Fruit fly (Drosophila melanogaster) whole organism, prepupa: ENCODE measurements around the gene CG5969.

Experiments used
- Blimp-1 ChIP-seq: fragments of 200-800 bp; sonication (Bioruptor generic); optimal IDR thresholded peaks from 3 replicates; lab custom pipeline; 2017; ENCODE audit warnings: missing biosample characterization, missing genetic modification characterization, mild to moderate bottlenecking, moderate library complexity, missing genetic modification reagents
- CG10669 ChIP-seq: fragments of 200-800 bp; sonication (Bioruptor generic); optimal IDR thresholded peaks from 3 replicates; lab custom pipeline; 2018; ENCODE audit warnings: missing biosample characterization, mild to moderate bottlenecking, missing genetic modification characterization, moderate library complexity
- CG11294 ChIP-seq: fragments of 200-800 bp; sonication (Bioruptor generic); IDR thresholded peaks from 2 replicates; pipeline ENCODE4 v1.3.6; 2022; ENCODE audit warnings: missing biosample characterization, missing genetic modification characterization
- CG11762 ChIP-seq: fragments of 200-800 bp; sonication (Bioruptor generic); optimal IDR thresholded peaks from 3 replicates; lab custom pipeline; 2016; ENCODE audit warnings: missing biosample characterization, missing genetic modification characterization; ENCODE audit not compliant: insufficient read depth
- CG11902 ChIP-seq: fragments of 200-800 bp; sonication (Bioruptor generic); optimal IDR thresholded peaks from 3 replicates; lab custom pipeline; 2016; ENCODE audit warnings: missing biosample characterization, missing genetic modification characterization
- CG15336 ChIP-seq: fragments of 200-800 bp; sonication (Bioruptor generic); IDR thresholded peaks from 2 replicates; pipeline ENCODE4 v1.3.6; 2022; ENCODE audit warnings: missing biosample characterization, missing genetic modification characterization
- CG1621 ChIP-seq: fragments of 200-800 bp; sonication (Bioruptor generic); optimal IDR thresholded peaks from 3 replicates; lab custom pipeline; 2018; ENCODE audit warnings: missing biosample characterization, mild to moderate bottlenecking, missing genetic modification characterization
- CG16779 ChIP-seq: fragments of 200-800 bp; sonication (Bioruptor generic); optimal IDR thresholded peaks from 3 replicates; lab custom pipeline; 2017; ENCODE audit warnings: missing biosample characterization, mild to moderate bottlenecking, missing genetic modification characterization
- CG31627 ChIP-seq: fragments of 200-800 bp; sonication (Bioruptor generic); optimal IDR thresholded peaks from 3 replicates; lab custom pipeline; 2016; ENCODE audit warnings: missing biosample characterization, missing genetic modification characterization
- CG32006 ChIP-seq: fragments of 200-800 bp; sonication (Bioruptor generic); optimal IDR thresholded peaks from 3 replicates; lab custom pipeline; 2017; ENCODE audit warnings: missing biosample characterization, mild to moderate bottlenecking, missing genetic modification characterization
- CG3919 ChIP-seq: fragments of 200-800 bp; sonication (Bioruptor generic); optimal IDR thresholded peaks from 3 replicates; lab custom pipeline; 2016; ENCODE audit warnings: missing biosample characterization, missing genetic modification characterization
- CG4318 ChIP-seq: fragments of 200-800 bp; sonication (Bioruptor generic); optimal IDR thresholded peaks from 3 replicates; lab custom pipeline; 2017; ENCODE audit warnings: missing biosample characterization, mild to moderate bottlenecking, missing genetic modification characterization
- CG6276 ChIP-seq: fragments of 200-800 bp; sonication (Bioruptor generic); optimal IDR thresholded peaks from 2 replicates; lab custom pipeline; 2017; ENCODE audit warnings: missing biosample characterization, mild to moderate bottlenecking, missing genetic modification characterization
- CG6792 ChIP-seq: fragments of 200-800 bp; sonication (Bioruptor generic); optimal IDR thresholded peaks from 3 replicates; lab custom pipeline; 2016; ENCODE audit warnings: missing biosample characterization, missing genetic modification characterization
- CG6808 ChIP-seq: fragments of 200-800 bp; sonication (Bioruptor generic); optimal IDR thresholded peaks from 3 replicates; lab custom pipeline; 2017; ENCODE audit warnings: missing biosample characterization, missing genetic modification characterization, mild to moderate bottlenecking, moderate library complexity, missing genetic modification reagents
- CG6854 ChIP-seq: fragments of 200-800 bp; sonication (Bioruptor generic); optimal IDR thresholded peaks from 2 replicates; lab custom pipeline; 2017; ENCODE audit warnings: missing biosample characterization, mild to moderate bottlenecking, missing genetic modification characterization
- CG8119 ChIP-seq: fragments of 200-800 bp; sonication (Bioruptor generic); IDR thresholded peaks from 3 replicates; pipeline ENCODE4 v1.3.6; 2022; ENCODE audit warnings: missing biosample characterization, missing genetic modification characterization
- CG8319 ChIP-seq: fragments of 200-800 bp; sonication (Bioruptor generic); optimal IDR thresholded peaks from 3 replicates; lab custom pipeline; 2016; ENCODE audit warnings: missing biosample characterization, missing genetic modification characterization
- CG8632 ChIP-seq: fragments of 200-800 bp; sonication (Bioruptor generic); optimal IDR thresholded peaks from 3 replicates; lab custom pipeline; 2016; ENCODE audit warnings: missing biosample characterization, missing genetic modification characterization
- CG9139 ChIP-seq: fragments of 200-800 bp; sonication (Bioruptor generic); optimal IDR thresholded peaks from 3 replicates; lab custom pipeline; 2017; ENCODE audit warnings: missing biosample characterization, mild to moderate bottlenecking, missing genetic modification characterization
- Eip75B ChIP-seq: fragments of 200-800 bp; sonication (Bioruptor generic); optimal IDR thresholded peaks from 3 replicates; lab custom pipeline; 2016; ENCODE audit warnings: missing biosample characterization, missing genetic modification characterization
- Eip78C ChIP-seq: fragments of 200-800 bp; sonication (Bioruptor generic); peaks from one replicate; lab custom pipeline; 2016; ENCODE audit warnings: missing biosample characterization, missing genetic modification characterization
- Eip93F ChIP-seq: fragments of 200-800 bp; sonication (Bioruptor generic); optimal IDR thresholded peaks from 2 replicates; lab custom pipeline; 2016; ENCODE audit warnings: missing biosample characterization, mild to moderate bottlenecking, missing genetic modification characterization
- Ets21C ChIP-seq: fragments of 200-800 bp; sonication (Bioruptor generic); optimal IDR thresholded peaks from 3 replicates; lab custom pipeline; 2016; ENCODE audit warnings: missing biosample characterization, missing genetic modification characterization
- Ets96B ChIP-seq: fragments of 200-800 bp; optimal IDR thresholded peaks from 2 replicates; lab custom pipeline; 2019; ENCODE audit warnings: missing biosample characterization, mild to moderate bottlenecking, missing genetic modification characterization, moderate library complexity
- Gug ChIP-seq: fragments of 200-800 bp; sonication (Bioruptor generic); IDR thresholded peaks from 2 replicates; pipeline ENCODE4 v1.3.6; 2022; ENCODE audit warnings: missing biosample characterization, missing genetic modification characterization
- Hr38 ChIP-seq: sonication (Bioruptor generic); optimal IDR thresholded peaks from 2 replicates; lab custom pipeline; 2016; ENCODE audit warnings: missing biosample characterization, missing genetic modification characterization
- Hr39 ChIP-seq: fragments of 200-800 bp; sonication (Bioruptor generic); optimal IDR thresholded peaks from 2 replicates; lab custom pipeline; 2016; ENCODE audit warnings: missing biosample characterization, missing genetic modification characterization
- Hr4 ChIP-seq: fragments of 200-800 bp; sonication (Bioruptor generic); optimal IDR thresholded peaks from 3 replicates; lab custom pipeline; 2016; ENCODE audit warnings: missing biosample characterization, missing genetic modification characterization
- Lpt ChIP-seq: fragments of 200-800 bp; sonication (Bioruptor generic); optimal IDR thresholded peaks from 3 replicates; lab custom pipeline; 2016; ENCODE audit warnings: missing biosample characterization, missing genetic modification characterization
- Met ChIP-seq: fragments of 200-800 bp; sonication (Bioruptor generic); optimal IDR thresholded peaks from 3 replicates; lab custom pipeline; 2016; ENCODE audit warnings: missing biosample characterization, missing genetic modification characterization
- OdsH ChIP-seq: fragments of 200-800 bp; sonication (Bioruptor generic); optimal IDR thresholded peaks from 3 replicates; lab custom pipeline; 2016; ENCODE audit warnings: missing biosample characterization, missing genetic modification characterization
- Smox ChIP-seq: fragments of 200-800 bp; sonication (Bioruptor generic); optimal IDR thresholded peaks from 3 replicates; lab custom pipeline; 2016; ENCODE audit warnings: missing biosample characterization, missing genetic modification characterization
- Sox102F ChIP-seq: fragments of 200-800 bp; sonication (Bioruptor generic); optimal IDR thresholded peaks from 2 replicates; lab custom pipeline; 2016; ENCODE audit warnings: missing biosample characterization, mild to moderate bottlenecking, missing genetic modification characterization
- Sox14 ChIP-seq: fragments of 200-800 bp; sonication (Bioruptor generic); optimal IDR thresholded peaks from 3 replicates; lab custom pipeline; 2016; ENCODE audit warnings: missing biosample characterization, missing genetic modification characterization
- Sox15 ChIP-seq: fragments of 200-800 bp; sonication (Bioruptor generic); optimal IDR thresholded peaks from 3 replicates; lab custom pipeline; 2016; ENCODE audit warnings: missing biosample characterization, missing genetic modification characterization
- achi ChIP-seq: fragments of 200-800 bp; sonication (Bioruptor generic); optimal IDR thresholded peaks from 3 replicates; lab custom pipeline; 2016; ENCODE audit warnings: missing biosample characterization, missing genetic modification characterization
- acj6 ChIP-seq: fragments of 200-800 bp; sonication (Bioruptor generic); optimal IDR thresholded peaks from 3 replicates; lab custom pipeline; 2016; ENCODE audit warnings: missing biosample characterization, missing genetic modification characterization
- cyc ChIP-seq: fragments of 200-800 bp; sonication (Bioruptor generic); optimal IDR thresholded peaks from 3 replicates; lab custom pipeline; 2016; ENCODE audit warnings: missing biosample characterization, missing genetic modification characterization
- dsx ChIP-seq: fragments of 200-800 bp; optimal IDR thresholded peaks from 3 replicates; lab custom pipeline; 2019; ENCODE audit warnings: missing biosample characterization, mild to moderate bottlenecking, missing genetic modification characterization, moderate library complexity; ENCODE audit not compliant: poor library complexity, severe bottlenecking
- esn ChIP-seq: fragments of 200-800 bp; sonication (Bioruptor generic); optimal IDR thresholded peaks from 2 replicates; lab custom pipeline; 2016; ENCODE audit warnings: missing biosample characterization, mild to moderate bottlenecking, missing genetic modification characterization, moderate library complexity
- fd85E ChIP-seq: fragments of 200-800 bp; sonication (Bioruptor generic); optimal IDR thresholded peaks from 3 replicates; lab custom pipeline; 2016; ENCODE audit warnings: missing biosample characterization, missing genetic modification characterization
- fkh ChIP-seq: fragments of 200-800 bp; sonication (Bioruptor generic); optimal IDR thresholded peaks from 3 replicates; lab custom pipeline; 2017; ENCODE audit warnings: missing biosample characterization, mild to moderate bottlenecking, missing genetic modification characterization, moderate library complexity
- lz ChIP-seq: fragments of 200-800 bp; sonication (Bioruptor generic); optimal IDR thresholded peaks from 3 replicates; lab custom pipeline; 2016; ENCODE audit warnings: missing biosample characterization, missing genetic modification characterization
- net ChIP-seq: fragments of 200-800 bp; sonication (Bioruptor generic); optimal IDR thresholded peaks from 3 replicates; lab custom pipeline; 2016; ENCODE audit warnings: missing biosample characterization, missing genetic modification characterization
- pdm3 ChIP-seq: fragments of 200-800 bp; sonication (Bioruptor generic); optimal IDR thresholded peaks from 3 replicates; lab custom pipeline; 2016; ENCODE audit warnings: missing biosample characterization, missing genetic modification characterization
- salr ChIP-seq, 2 experiments: fragments of 200-800 bp; sonication (Bioruptor generic); optimal IDR thresholded peaks; 3 replicates each; lab custom pipeline; 2016 to 2018; ENCODE audit warnings: missing biosample characterization in 2 of 2, missing genetic modification characterization in 2 of 2, mild to moderate bottlenecking in 1 of 2
- spab ChIP-seq: fragments of 200-800 bp; sonication (Bioruptor generic); optimal IDR thresholded peaks from 2 replicates; lab custom pipeline; 2017; ENCODE audit warnings: missing biosample characterization, mild to moderate bottlenecking, missing genetic modification characterization, missing genetic modification reagents
- ss ChIP-seq, 2 experiments: fragments of 200-800 bp; sonication (Bioruptor generic); optimal IDR thresholded peaks; 2 replicates in 1 of 2; 3 replicates in 1 of 2; lab custom pipeline; 2017 to 2018; ENCODE audit warnings: mild to moderate bottlenecking in 2 of 2, missing biosample characterization in 2 of 2, missing genetic modification characterization in 2 of 2, moderate library complexity in 1 of 2
- svp ChIP-seq: fragments of 200-800 bp; sonication (Bioruptor generic); peaks from one replicate; lab custom pipeline; 2016; ENCODE audit warnings: missing biosample characterization, missing genetic modification characterization
- topi ChIP-seq: fragments of 200-800 bp; sonication (Bioruptor generic); optimal IDR thresholded peaks from 3 replicates; lab custom pipeline; 2016; ENCODE audit warnings: missing biosample characterization, missing genetic modification characterization
- vri ChIP-seq: fragments of 200-800 bp; sonication (Bioruptor generic); optimal IDR thresholded peaks from 3 replicates; lab custom pipeline; 2016; ENCODE audit warnings: missing biosample characterization, mild to moderate bottlenecking, missing genetic modification characterization

Gene CG5969

DNA sequence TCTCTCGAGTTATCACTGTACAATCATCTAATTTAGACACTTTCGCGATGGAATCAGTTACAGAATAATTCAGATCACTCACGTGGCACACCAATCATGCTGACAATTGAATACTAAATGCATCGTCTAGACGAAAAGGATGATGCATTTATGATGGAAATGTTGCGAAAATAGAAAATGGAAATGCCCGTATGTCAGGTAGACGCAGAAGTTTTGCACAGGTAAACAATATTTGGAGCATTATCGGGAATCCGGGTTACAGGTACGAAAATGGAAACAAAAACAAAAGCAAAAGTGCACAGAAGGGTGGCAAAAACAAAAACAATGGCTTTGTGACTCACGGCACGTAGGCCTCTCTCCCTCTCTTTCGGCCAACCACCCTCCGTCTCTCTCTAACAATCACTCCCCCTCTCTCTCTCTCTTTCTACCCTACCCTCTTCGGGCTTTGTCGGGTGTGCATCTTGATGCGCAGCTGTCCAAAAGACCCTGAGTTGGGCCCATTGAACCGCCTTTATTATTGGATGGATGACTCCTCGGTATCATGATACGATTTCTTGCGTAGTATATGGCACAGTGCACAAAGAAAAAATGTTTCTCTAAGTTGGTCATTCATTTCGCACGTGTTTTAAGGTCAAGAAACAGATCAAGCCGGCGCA, 43.7 kb downstream of the CG5969 start:
- TF ChIP-seq CG16779 (no peak), Hr4 (GFP tag; lab: Kevin White, UChicago) (no peak), Hr38 (GFP tag; lab: Kevin White, UChicago) (no peak), OdsH (GFP tag; lab: Kevin White, UChicago) (no peak), Eip93F (GFP tag; lab: Kevin White, UChicago) (peak; percentile 72), cyc (GFP tag; lab: Kevin White, UChicago) (no peak), pdm3 (no peak), CG8319 (GFP tag; lab: Kevin White, UChicago) (no peak), Blimp-1 (GFP tag; lab: Kevin White, UChicago) (no peak), lz (GFP tag; lab: Kevin White, UChicago) (no peak), vri (GFP tag; lab: Kevin White, UChicago) (peak; percentile 64), Hr39 (no peak), fd85E (GFP tag; lab: Kevin White, UChicago) (no peak), CG8632 (GFP tag; lab: Kevin White, UChicago) (no peak), spab (GFP tag; lab: Kevin White, UChicago) (no peak), CG6808 (GFP tag; lab: Kevin White, UChicago) (no peak), Sox14 (GFP tag; lab: Kevin White, UChicago) (peak; percentile 93), CG8119 (GFP tag; lab: Robert Waterston, UW) (0 out of 3 replicates have a peak, but pooled peaks have one; percentile 9), svp (GFP tag; lab: Kevin White, UChicago) (peak; percentile 94), CG6792 (GFP tag; lab: Kevin White, UChicago) (no peak), CG11762 (GFP tag; lab: Kevin White, UChicago) (no peak), salr (GFP tag; optimal IDR thresholded peaks at IDR 0.05; lab: Kevin White, UChicago) (no peak), fkh (GFP tag; lab: Kevin White, UChicago) (no peak), CG1621 (tag; lab: Kevin White, UChicago) (no peak), Sox102F (no peak), CG15336 (GFP tag; lab: Robert Waterston, UW) (no peak), Ets21C (GFP tag; lab: Kevin White, UChicago) (no peak), CG3919 (GFP tag; lab: Kevin White, UChicago) (no peak), Sox15 (GFP tag; lab: Kevin White, UChicago) (no peak), Lpt (GFP tag; lab: Kevin White, UChicago) (no peak), CG11294 (GFP tag; lab: Robert Waterston, UW) (no peak), CG31627 (GFP tag; lab: Kevin White, UChicago) (no peak), esn (no peak), ss (GFP tag; optimal IDR thresholded peaks at IDR 0.05; lab: Kevin White, UChicago) (no peak), net (GFP tag; lab: Kevin White, UChicago) (peak; percentile 23), CG6854 (GFP tag; lab: Kevin White, UChicago) (no peak), CG4318 (GFP tag; lab: Kevin White, UChicago) (no peak), Met (no peak), Eip75B (GFP tag; lab: Kevin White, UChicago) (peak; percentile 49), Smox (GFP tag; lab: Kevin White, UChicago) (no peak), dsx (GFP tag; lab: Kevin White, UChicago) (no peak), achi (GFP tag; lab: Kevin White, UChicago) (no peak), CG32006 (GFP tag; lab: Kevin White, UChicago) (no peak), CG10669 (no peak), topi (no peak), CG6276 (GFP tag; lab: Kevin White, UChicago) (no peak), Eip78C (GFP tag; lab: Kevin White, UChicago) (no peak), Gug (GFP tag; lab: Robert Waterston, UW) (no peak), CG9139 (GFP tag; lab: Kevin White, UChicago) (no peak), acj6 (GFP tag; lab: Kevin White, UChicago) (no peak), Ets96B (tag; lab: Kevin White, UChicago) (no peak), CG11902 (GFP tag; lab: Kevin White, UChicago) (no peak)
